Worm (Caenorhabditis elegans): ENCODE measurements around the gene F47E1.1.

DNA sequence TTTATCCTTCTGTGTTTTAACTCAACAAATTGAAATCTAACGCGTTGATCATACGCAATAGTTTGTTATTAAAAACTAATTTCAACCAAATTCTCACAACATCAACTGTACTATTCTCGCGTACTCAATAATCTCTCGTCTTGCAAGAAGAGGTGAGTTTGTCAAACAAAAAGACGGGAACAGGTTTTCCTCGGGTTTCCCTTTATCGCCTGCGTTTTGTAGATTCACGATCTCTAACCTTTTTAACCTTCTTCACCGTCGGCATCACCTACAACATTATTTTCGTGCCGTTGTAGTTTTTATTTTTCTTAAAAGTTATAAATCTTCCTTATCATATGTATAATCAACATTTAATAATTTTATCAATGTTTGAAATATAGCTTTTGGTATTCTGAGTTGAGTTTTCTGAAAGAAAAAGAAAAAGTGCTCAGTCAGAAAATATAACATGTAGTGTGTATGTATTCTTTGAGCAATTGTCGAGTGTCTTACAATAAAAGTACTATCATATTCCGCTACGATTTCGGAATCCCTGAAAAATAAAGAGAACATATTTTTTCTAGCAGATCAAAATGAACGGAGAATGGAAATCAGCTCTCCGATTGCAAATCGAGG is 48.0 kb upstream of the F47E1.1 start, which contains the start of gene snf-12:
- TF ChIP-seq ama-1 (optimal IDR thresholded peaks at IDR 0.05) (no peak), aly-1 (tag; optimal IDR thresholded peaks at IDR 0.05) (no peak), flt-1 (GFP tag; IDR thresholded peaks at IDR 0.05) (no peak), tra-4 (tag; optimal IDR thresholded peaks at IDR 0.05) (no peak), scrt-1 (GFP tag; IDR thresholded peaks at IDR 0.05) (no peak), tbx-37 (GFP tag; conservative IDR thresholded peaks at IDR 0.05) (no peak), B0310.2 (tag; optimal IDR thresholded peaks at IDR 0.05) (no peak), ets-7 (tag; optimal IDR thresholded peaks at IDR 0.05) (no peak), sea-1 (GFP tag; conservative IDR thresholded peaks at IDR 0.05) (no peak), hmbx-1 (tag; optimal IDR thresholded peaks at IDR 0.05) (no peak), hnd-1 (tag; optimal IDR thresholded peaks at IDR 0.05) (no peak), hmg-4 (GFP tag; optimal IDR thresholded peaks at IDR 0.05) (no peak), pes-1 (GFP tag; IDR thresholded peaks at IDR 0.05) (no peak)

All from whole organism, early embryonic.